Worm (Caenorhabditis elegans) whole organism, L1 larva: Measurements from ENCODE around the gene ZK666.15.

ENCODE experiments used
- C04F5.9 ChIP-seq: sonication (generic microtip); optimal IDR thresholded peaks from 2 replicates; lab custom pipeline; 2016; ENCODE audit warnings: missing genetic modification characterization, missing compliant biosample characterization
- C16A3.4 ChIP-seq: fragments of 150-350 bp; optimal IDR thresholded peaks from 2 replicates; lab custom pipeline; 2014; ENCODE audit warnings: missing biosample characterization, missing genetic modification characterization
- Y116A8C.19 ChIP-seq: sonication (generic microtip); optimal IDR thresholded peaks from 2 replicates; lab custom pipeline; 2016; ENCODE audit warnings: missing compliant biosample characterization, missing genetic modification characterization, borderline replicate concordance
- aha-1 ChIP-seq: fragments of 150-350 bp; optimal IDR thresholded peaks from 2 replicates; lab custom pipeline; 2014; ENCODE audit warnings: missing biosample characterization, missing genetic modification characterization
- aly-2 ChIP-seq: fragments of 150-350 bp; optimal IDR thresholded peaks from 2 replicates; lab custom pipeline; 2014; ENCODE audit warnings: missing biosample characterization, missing genetic modification characterization
- ama-1 ChIP-seq: fragments of 150-350 bp; optimal IDR thresholded peaks from 2 replicates; lab custom pipeline; 2014
- blmp-1 ChIP-seq: fragments of 150-350 bp; optimal IDR thresholded peaks from 2 replicates; lab custom pipeline; 2014; ENCODE audit warnings: missing biosample characterization, missing genetic modification characterization
- ceh-82 ChIP-seq, 3 experiments: fragments of 150-350 bp in 1 of 3; sonication (generic microtip) in 2 of 3; optimal IDR thresholded peaks; 2 replicates each; lab custom pipeline; 2014 to 2017; ENCODE audit warnings: missing biosample characterization in 3 of 3, missing genetic modification characterization in 3 of 3
- ceh-88 ChIP-seq: fragments of 200-800 bp; sonication (Bioruptor generic); IDR thresholded peaks from 2 replicates; pipeline ENCODE4 v1.3.6; 2022; ENCODE audit warnings: missing genetic modification characterization, missing compliant biosample characterization
- ces-1 ChIP-seq: fragments of 150-350 bp; optimal IDR thresholded peaks from 2 replicates; lab custom pipeline; 2014; ENCODE audit warnings: missing biosample characterization, missing genetic modification reagents, missing genetic modification characterization
- dsc-1 ChIP-seq: sonication (generic microtip); optimal IDR thresholded peaks from 2 replicates; lab custom pipeline; 2016; ENCODE audit warnings: mild to moderate bottlenecking, missing genetic modification characterization, missing compliant biosample characterization
- efl-1 ChIP-seq, 4 experiments: fragments of 150-350 bp; optimal IDR thresholded peaks in 3 of 4; peaks in 1 of 4; 1 replicate in 1 of 4; 2 replicates in 3 of 4; lab custom pipeline; 2014; ENCODE audit warnings: missing biosample characterization in 2 of 4, missing genetic modification characterization in 2 of 4, missing genetic modification reagents in 2 of 4
- egl-27 ChIP-seq, 2 experiments: fragments of 150-350 bp in 1 of 2; sonication (generic microtip); optimal IDR thresholded peaks; 3 replicates each; lab custom pipeline; 2017 to 2018; ENCODE audit warnings: missing biosample characterization in 2 of 2, missing genetic modification characterization in 2 of 2, missing genetic modification reagents in 2 of 2
- elt-3 ChIP-seq, 6 experiments: fragments of 150-350 bp in 1 of 6; sonication (generic microtip); optimal IDR thresholded peaks; 2 replicates each; lab custom pipeline; 2017 to 2018; ENCODE audit warnings: missing biosample characterization in 6 of 6, missing genetic modification characterization in 6 of 6, inconsistent platforms in 1 of 6
- fkh-4 ChIP-seq: sonication (generic microtip); optimal IDR thresholded peaks from 2 replicates; lab custom pipeline; 2016; ENCODE audit warnings: missing compliant biosample characterization, missing genetic modification characterization, borderline replicate concordance
- fkh-8 ChIP-seq: sonication (generic microtip); optimal IDR thresholded peaks from 2 replicates; lab custom pipeline; 2016; ENCODE audit warnings: mild to moderate bottlenecking, missing genetic modification characterization, missing compliant biosample characterization
- grh-1 ChIP-seq: fragments of 200-800 bp; sonication (Bioruptor generic); IDR thresholded peaks from 2 replicates; pipeline ENCODE4 v1.3.6; 2022; ENCODE audit warnings: missing genetic modification reagents, missing genetic modification characterization, missing compliant biosample characterization
- hlh-17 ChIP-seq: fragments of 200-800 bp; sonication (Bioruptor generic); optimal IDR thresholded peaks from 2 replicates; lab custom pipeline; 2018; ENCODE audit warnings: missing genetic modification characterization, mild to moderate bottlenecking, missing compliant biosample characterization, moderate library complexity, borderline replicate concordance
- hlh-4 ChIP-seq: sonication (generic microtip); optimal IDR thresholded peaks from 2 replicates; lab custom pipeline; 2016; ENCODE audit warnings: mild to moderate bottlenecking, missing genetic modification characterization, missing compliant biosample characterization
- hpl-2 ChIP-seq: fragments of 150-350 bp; optimal IDR thresholded peaks from 2 replicates; lab custom pipeline; 2014; ENCODE audit warnings: missing biosample characterization, missing genetic modification reagents, missing genetic modification characterization
- irx-1 ChIP-seq: sonication (generic microtip); optimal IDR thresholded peaks from 2 replicates; lab custom pipeline; 2016; ENCODE audit warnings: missing genetic modification characterization, missing compliant biosample characterization
- isw-1 ChIP-seq: fragments of 200-800 bp; sonication (Bioruptor generic); IDR thresholded peaks from 2 replicates; pipeline ENCODE4 v1.3.6; 2022; ENCODE audit warnings: missing genetic modification characterization, missing compliant biosample characterization
- jun-1 ChIP-seq: fragments of 150-350 bp; optimal IDR thresholded peaks from 2 replicates; lab custom pipeline; 2014; ENCODE audit warnings: missing biosample characterization, missing genetic modification reagents, missing genetic modification characterization
- lin-13 ChIP-seq: fragments of 150-350 bp; optimal IDR thresholded peaks from 2 replicates; lab custom pipeline; 2014; ENCODE audit warnings: missing biosample characterization, missing genetic modification reagents, missing genetic modification characterization
- lin-15B ChIP-seq: fragments of 150-350 bp; sonication (generic microtip); optimal IDR thresholded peaks from 3 replicates; lab custom pipeline; 2014; ENCODE audit warnings: missing biosample characterization, missing genetic modification characterization
- lin-35 ChIP-seq, 2 experiments: fragments of 150-350 bp; optimal IDR thresholded peaks; 2 replicates each; lab custom pipeline; 2014; ENCODE audit warnings: missing biosample characterization in 2 of 2, missing genetic modification characterization in 2 of 2, missing genetic modification reagents in 2 of 2
- lin-39 ChIP-seq: fragments of 150-350 bp; optimal IDR thresholded peaks from 2 replicates; lab custom pipeline; 2014; ENCODE audit warnings: missing biosample characterization, missing genetic modification reagents, missing genetic modification characterization
- lsy-2 ChIP-seq, 2 experiments: fragments of 150-350 bp; optimal IDR thresholded peaks; 2 replicates each; lab custom pipeline; 2014; ENCODE audit warnings: missing biosample characterization in 2 of 2, missing genetic modification characterization in 2 of 2
- mab-9 ChIP-seq: fragments of 200-800 bp; sonication (Bioruptor generic); IDR thresholded peaks from 2 replicates; pipeline ENCODE4 v1.3.6; 2022; ENCODE audit warnings: missing genetic modification reagents, missing genetic modification characterization, missing compliant biosample characterization
- mdl-1 ChIP-seq, 2 experiments: fragments of 150-350 bp; optimal IDR thresholded peaks; 2 replicates each; lab custom pipeline; 2014 to 2017; ENCODE audit warnings: missing biosample characterization in 2 of 2, missing genetic modification characterization in 2 of 2, inconsistent platforms in 1 of 2
- mef-2 ChIP-seq: fragments of 150-350 bp; optimal IDR thresholded peaks from 2 replicates; lab custom pipeline; 2014; ENCODE audit warnings: missing biosample characterization, missing genetic modification characterization
- nhr-11 ChIP-seq: fragments of 150-350 bp; optimal IDR thresholded peaks from 2 replicates; lab custom pipeline; 2014; ENCODE audit warnings: missing biosample characterization, missing genetic modification characterization
- nhr-71 ChIP-seq: sonication (generic microtip); optimal IDR thresholded peaks from 2 replicates; lab custom pipeline; 2016; ENCODE audit warnings: mild to moderate bottlenecking, missing genetic modification characterization, moderate library complexity, missing compliant biosample characterization
- nhr-84 ChIP-seq: sonication (generic microtip); optimal IDR thresholded peaks from 2 replicates; lab custom pipeline; 2017; ENCODE audit warnings: missing biosample characterization, missing genetic modification characterization
- nhr-90 ChIP-seq: sonication (generic microtip); optimal IDR thresholded peaks from 2 replicates; lab custom pipeline; 2016; ENCODE audit warnings: mild to moderate bottlenecking, missing genetic modification characterization, missing compliant biosample characterization; ENCODE audit not compliant: poor library complexity
- pqm-1 ChIP-seq: sonication (generic microtip); optimal IDR thresholded peaks from 3 replicates; lab custom pipeline; 2017; ENCODE audit warnings: missing biosample characterization, missing genetic modification characterization
- rnt-1 ChIP-seq: sonication (generic microtip); optimal IDR thresholded peaks from 2 replicates; lab custom pipeline; 2016; ENCODE audit warnings: mild to moderate bottlenecking, missing genetic modification characterization, moderate library complexity, missing compliant biosample characterization
- skn-1 ChIP-seq: fragments of 150-350 bp; optimal IDR thresholded peaks from 2 replicates; lab custom pipeline; 2014; ENCODE audit warnings: missing biosample characterization, missing genetic modification characterization
- sox-4 ChIP-seq: sonication (generic microtip); optimal IDR thresholded peaks from 2 replicates; lab custom pipeline; 2016; ENCODE audit warnings: missing genetic modification characterization, missing compliant biosample characterization
- sptf-1 ChIP-seq: fragments of 150-350 bp; optimal IDR thresholded peaks from 2 replicates; lab custom pipeline; 2014; ENCODE audit warnings: missing biosample characterization, missing genetic modification characterization
- swsn-7 ChIP-seq: sonication (generic microtip); optimal IDR thresholded peaks from 2 replicates; lab custom pipeline; 2016; ENCODE audit warnings: missing genetic modification characterization, missing compliant biosample characterization
- tbx-2 ChIP-seq: sonication (generic microtip); optimal IDR thresholded peaks from 2 replicates; lab custom pipeline; 2016; ENCODE audit warnings: missing genetic modification characterization, missing compliant biosample characterization
- tlp-1 ChIP-seq: fragments of 150-350 bp; optimal IDR thresholded peaks from 2 replicates; lab custom pipeline; 2014; ENCODE audit warnings: missing biosample characterization, missing genetic modification characterization
- unc-130 ChIP-seq: fragments of 150-350 bp; optimal IDR thresholded peaks from 2 replicates; lab custom pipeline; 2017; ENCODE audit warnings: missing biosample characterization, missing genetic modification characterization, inconsistent platforms
- unc-62 ChIP-seq: fragments of 150-350 bp; optimal IDR thresholded peaks from 2 replicates; lab custom pipeline; 2014; ENCODE audit warnings: missing biosample characterization, missing genetic modification reagents, missing genetic modification characterization
- vab-15 ChIP-seq: sonication (generic microtip); optimal IDR thresholded peaks from 2 replicates; lab custom pipeline; 2017; ENCODE audit warnings: missing genotype, mild to moderate bottlenecking, missing genetic modification characterization, missing compliant biosample characterization
- xbp-1 ChIP-seq: sonication (generic microtip); optimal IDR thresholded peaks from 2 replicates; lab custom pipeline; 2016; ENCODE audit warnings: missing genetic modification characterization, missing compliant biosample characterization
- zag-1 ChIP-seq: fragments of 150-350 bp; optimal IDR thresholded peaks from 2 replicates; lab custom pipeline; 2014; ENCODE audit warnings: missing biosample characterization, missing genetic modification characterization
- zip-4 ChIP-seq: fragments of 200-800 bp; sonication (Bioruptor generic); optimal IDR thresholded peaks from 2 replicates; lab custom pipeline; 2018; ENCODE audit warnings: mild to moderate bottlenecking, missing genetic modification characterization, moderate library complexity, missing compliant biosample characterization
- ztf-11 ChIP-seq, 2 experiments: sonication (generic microtip); optimal IDR thresholded peaks; 2 replicates each; lab custom pipeline; 2016 to 2017; ENCODE audit warnings: missing genetic modification characterization in 2 of 2, missing biosample characterization in 1 of 2, missing compliant biosample characterization in 1 of 2
- ztf-4 ChIP-seq: fragments of 150-350 bp; optimal IDR thresholded peaks from 2 replicates; lab custom pipeline; 2014; ENCODE audit warnings: missing biosample characterization, missing genetic modification characterization

The ZK666.15 gene

ce11 chrII:10445738-10446137 lies 41.1 kb upstream of the ZK666.15 start (continued):
- TF ChIP-seq jun-1 (no peak), C04F5.9 (tag; lab: Kevin White, UChicago) (no peak), grh-1 (GFP tag; lab: Robert Waterston, UW) (no peak), ztf-11 (tag; optimal IDR thresholded peaks at IDR 0.05; lab: Kevin White, UChicago) (no peak), tbx-2 (tag; lab: Kevin White, UChicago) (no peak), mef-2 (tag; lab: Kevin White, UChicago) (no peak), blmp-1 (tag; lab: Kevin White, UChicago) (peak; percentile 23), lin-15B (no peak), efl-1 (optimal IDR thresholded peaks at IDR 0.05; lab: Kevin White, UChicago) (peak in 1 of 2 experiments; percentile 27), efl-1 (GFP tag; optimal IDR thresholded peaks at IDR 0.05 in 1 of 2; lab: Kevin White, UChicago) (peak in 1 of 2 experiments; percentile 84), hlh-17 (GFP tag; lab: Kevin White, UChicago) (no peak), pqm-1 (tag; lab: Kevin White, UChicago) (no peak), ces-1 (GFP tag; lab: Kevin White, UChicago) (no peak), sox-4 (tag; lab: Kevin White, UChicago) (no peak), rnt-1 (tag; lab: Kevin White, UChicago) (peak; percentile 36), ama-1 (no peak), C16A3.4 (tag; lab: Kevin White, UChicago) (no peak), Y116A8C.19 (no peak), xbp-1 (no peak), nhr-84 (no peak), elt-3 (tag; optimal IDR thresholded peaks at IDR 0.05; lab: Kevin White, UChicago) (no peak), lsy-2 (tag; optimal IDR thresholded peaks at IDR 0.05; lab: Kevin White, UChicago) (no peak), skn-1 (tag; lab: Kevin White, UChicago) (peak; percentile 53), ceh-88 (GFP tag; lab: Robert Waterston, UW) (no peak), lin-35 (GFP tag; optimal IDR thresholded peaks at IDR 0.05; lab: Kevin White, UChicago) (peak; percentile 1 to 23), fkh-8 (tag; lab: Kevin White, UChicago) (peak; percentile 13), sptf-1 (no peak), hpl-2 (no peak), lin-39 (tag; lab: Kevin White, UChicago) (no peak), zag-1 (tag; lab: Kevin White, UChicago) (no peak), ceh-82 (tag; optimal IDR thresholded peaks at IDR 0.05; lab: Kevin White, UChicago) (peak in 2 of 3 experiments; percentile 3 to 73), hlh-4 (no peak), isw-1 (no peak), dsc-1 (tag; lab: Kevin White, UChicago) (no peak), swsn-7 (tag; lab: Kevin White, UChicago) (no peak), mdl-1 (tag; optimal IDR thresholded peaks at IDR 0.05; lab: Kevin White, UChicago) (peak in 1 of 2 experiments; percentile 52), aly-2 (no peak), vab-15 (tag; lab: Kevin White, UChicago) (no peak), irx-1 (tag; lab: Kevin White, UChicago) (no peak), egl-27 (tag; optimal IDR thresholded peaks at IDR 0.05; lab: Kevin White, UChicago) (no peak), nhr-11 (tag; lab: Kevin White, UChicago) (peak; percentile 34), tlp-1 (tag; lab: Kevin White, UChicago) (no peak), aha-1 (tag; lab: Kevin White, UChicago) (no peak), unc-130 (peak; percentile 52), nhr-71 (tag; lab: Kevin White, UChicago) (no peak), unc-62 (GFP tag; lab: Kevin White, UChicago) (no peak), lin-13 (GFP tag; lab: Kevin White, UChicago) (peak; percentile 29), ztf-4 (tag; lab: Kevin White, UChicago) (no peak), mab-9 (GFP tag; lab: Robert Waterston, UW) (no peak), fkh-4 (no peak), nhr-90 (tag; lab: Kevin White, UChicago) (no peak), zip-4 (peak; percentile 28)
